Fruit fly (Drosophila melanogaster): ENCODE measurements around the gene neo.

Gene neo

dm6 chr3R:29859763-29860162, 40.8 kb downstream of the neo start (continued):
- TF ChIP-seq CG8359 (GFP tag; optimal IDR thresholded peaks at IDR 0.05; ENCODE audit: borderline replicate concordance) (no peak), CG4707 (GFP tag; optimal IDR thresholded peaks at IDR 0.05) (peak; percentile 55), CG12659 (GFP tag; optimal IDR thresholded peaks at IDR 0.05) (peak; percentile 79), sr (GFP tag; IDR thresholded peaks at IDR 0.05) (no peak), Sry-δ (GFP tag; optimal IDR thresholded peaks at IDR 0.05) (peak; percentile 38), tx (GFP tag; optimal IDR thresholded peaks at IDR 0.05) (no peak), Aef1 (GFP tag; IDR thresholded peaks at IDR 0.05) (peak; percentile 13; the same call in 1 of the 3 replicates), Max (GFP tag; optimal IDR thresholded peaks at IDR 0.05) (no peak), ssp (GFP tag; IDR thresholded peaks at IDR 0.05) (peak; percentile 52), CkIIα-i1 (GFP tag; IDR thresholded peaks at IDR 0.05) (no peak), Hr51 (GFP tag; optimal IDR thresholded peaks at IDR 0.05) (no peak), schlank (tag; optimal IDR thresholded peaks at IDR 0.05) (peak; percentile 21), CG30403 (GFP tag; optimal IDR thresholded peaks at IDR 0.05) (no peak), CG1233 (GFP tag; optimal IDR thresholded peaks at IDR 0.05) (peak; percentile 28), H2.0 (GFP tag; IDR thresholded peaks at IDR 0.05) (peak; percentile 33; the same call in 1 of the 2 replicates), Sox102F (GFP tag; optimal IDR thresholded peaks at IDR 0.05) (no peak), Atf-2 (GFP tag; optimal IDR thresholded peaks at IDR 0.05) (no peak), Meics (GFP tag; optimal IDR thresholded peaks at IDR 0.05) (peak; percentile 66), CG12744 (GFP tag; optimal IDR thresholded peaks at IDR 0.05) (peak; percentile 10), HLH3B (GFP tag; IDR thresholded peaks at IDR 0.05) (peak; percentile 22; the same call in 1 of the 2 replicates), D19A (tag; optimal IDR thresholded peaks at IDR 0.05) (no peak), ewg (GFP tag; optimal IDR thresholded peaks at IDR 0.05) (peak; percentile 6), emc (GFP tag; optimal IDR thresholded peaks at IDR 0.05) (no peak), ara (GFP tag; IDR thresholded peaks at IDR 0.05) (no peak)

- peak; percentile 45 for TF ChIP-seq CG12299 (tag; optimal IDR thresholded peaks at IDR 0.05)
- TF ChIP-seq CG3281 (GFP tag; optimal IDR thresholded peaks at IDR 0.05): peak; percentile 57
- TF ChIP-seq CG4820 (GFP tag; optimal IDR thresholded peaks at IDR 0.05): peak; percentile 21
- TF ChIP-seq CG4282 (GFP tag; optimal IDR thresholded peaks at IDR 0.05): no peak
- TF ChIP-seq CG17802 (tag; optimal IDR thresholded peaks at IDR 0.05): peak; percentile 33
- peak; percentile 58 for TF ChIP-seq CG30403 (GFP tag; optimal IDR thresholded peaks at IDR 0.05)
- TF ChIP-seq NC2α (GFP tag; optimal IDR thresholded peaks at IDR 0.05): no peak
- peak; percentile 22 for TF ChIP-seq CG12219 (GFP tag; optimal IDR thresholded peaks at IDR 0.05)
- peak; percentile 25 for TF ChIP-seq p53 (GFP tag; optimal IDR thresholded peaks at IDR 0.05)
- TF ChIP-seq CG12659 (GFP tag; optimal IDR thresholded peaks at IDR 0.05): peak; percentile 88
- peak; percentile 58 for TF ChIP-seq Dp (GFP tag; optimal IDR thresholded peaks at IDR 0.05)
- TF ChIP-seq shn (GFP tag; optimal IDR thresholded peaks at IDR 0.05): no peak
- peak; percentile 51 for TF ChIP-seq CG10654 (GFP tag; optimal IDR thresholded peaks at IDR 0.05)
- TF ChIP-seq psq (GFP tag; optimal IDR thresholded peaks at IDR 0.05): no peak
- no peak for TF ChIP-seq grn (GFP tag; optimal IDR thresholded peaks at IDR 0.05)
- TF ChIP-seq CG4707 (GFP tag; optimal IDR thresholded peaks at IDR 0.05): peak; percentile 34
- TF ChIP-seq CG1792 (GFP tag; optimal IDR thresholded peaks at IDR 0.05): no peak
- peak; percentile 97 for TF ChIP-seq Ets97D (GFP tag; optimal IDR thresholded peaks at IDR 0.05)
- no peak for TF ChIP-seq fu2 (GFP tag; optimal IDR thresholded peaks at IDR 0.05)
- TF ChIP-seq CG4360 (GFP tag; IDR thresholded peaks at IDR 0.05): no peak
- peak; percentile 75 for TF ChIP-seq phol (tag; optimal IDR thresholded peaks at IDR 0.05)
- no peak for TF ChIP-seq sd (tag; optimal IDR thresholded peaks at IDR 0.05)
- no peak for TF ChIP-seq amos (GFP tag; IDR thresholded peaks at IDR 0.05; ENCODE audit: partially characterized antibody)
- no peak for TF ChIP-seq CG1647 (GFP tag; optimal IDR thresholded peaks at IDR 0.05)
- no peak for TF ChIP-seq bowl (GFP tag; IDR thresholded peaks at IDR 0.05)
- no peak for TF ChIP-seq CG6791 (GFP tag; IDR thresholded peaks at IDR 0.05; ENCODE audit: partially characterized antibody)
- TF ChIP-seq CG4328 (GFP tag; optimal IDR thresholded peaks at IDR 0.05): peak; percentile 72
- TF ChIP-seq CG9215 (GFP tag; IDR thresholded peaks at IDR 0.05): no peak
Observed at dm6 chr3R:29861432-29862249, 42.7 kb downstream of the neo start, which contains the start of the genes CG15514 and RpS8. TSS of gene CG15514 (minus strand) at chr3R:29861494. TSS of gene RpS8 (plus strand) at chr3R:29861582.

Data from whole organism, embryonic.